Worm (Caenorhabditis elegans): ENCODE measurements around the gene glb-15.

The glb-15 gene

DNA sequence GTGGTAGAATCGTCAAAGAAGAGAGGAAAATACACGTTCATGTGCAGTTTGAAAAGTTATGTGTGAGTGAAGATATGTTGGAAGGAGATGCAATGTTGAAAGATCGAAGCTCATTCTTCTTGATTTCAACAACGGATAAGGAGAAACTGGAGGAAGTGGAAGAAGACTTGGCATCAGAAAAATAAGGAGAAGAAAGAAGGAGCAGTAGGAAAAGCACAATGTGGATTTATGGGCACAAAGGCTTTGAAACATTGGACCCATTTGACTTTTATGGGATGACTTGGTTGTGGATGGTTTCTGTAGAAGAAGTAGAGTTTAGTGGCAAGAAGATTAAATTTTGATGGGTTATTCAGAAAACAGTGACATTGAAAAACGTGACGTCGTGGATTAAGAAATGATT lies 2.0 kb upstream of the glb-15 start:
- TF ChIP-seq mbf-1 (tag; optimal IDR thresholded peaks at IDR 0.05), result no peak
- peak; percentile 58 for TF ChIP-seq mab-5 (tag; optimal IDR thresholded peaks at IDR 0.05)

DNA sequence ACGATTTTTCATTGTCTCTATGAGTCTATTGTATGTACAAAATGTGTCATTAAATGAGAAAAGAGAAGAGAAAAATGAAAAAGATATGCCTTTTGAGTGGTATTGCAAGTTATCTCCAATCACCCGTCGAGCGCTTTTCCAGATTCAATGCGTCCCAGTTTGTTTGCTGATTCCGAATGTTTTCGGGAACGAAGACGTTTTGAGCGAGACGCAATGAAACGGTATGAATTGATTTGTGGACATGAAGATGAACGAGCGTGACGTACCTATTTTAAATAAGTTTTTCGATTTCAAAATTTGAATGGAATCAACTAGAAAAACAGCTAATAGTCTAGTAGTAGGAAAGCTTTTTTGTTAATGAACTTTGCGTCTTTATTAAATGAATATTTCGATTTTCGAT lies 1.3 kb downstream of the glb-15 start:
- TF ChIP-seq unc-39 (tag; optimal IDR thresholded peaks at IDR 0.05) (no peak), ama-1 (optimal IDR thresholded peaks at IDR 0.05) (peak; percentile 53), peb-1 (tag; optimal IDR thresholded peaks at IDR 0.05) (no peak), nhr-21 (tag; optimal IDR thresholded peaks at IDR 0.05) (peak; percentile 4), Y55F3AM.14 (GFP tag; optimal IDR thresholded peaks at IDR 0.05) (no peak), nhr-237 (tag; optimal IDR thresholded peaks at IDR 0.05) (peak; percentile 5), unc-55 (GFP tag; optimal IDR thresholded peaks at IDR 0.05) (no peak), blmp-1 (tag; optimal IDR thresholded peaks at IDR 0.05; ENCODE audit: insufficient read depth) (peak; percentile 4), ztf-4 (tag; optimal IDR thresholded peaks at IDR 0.05) (no peak), nhr-10 (tag; optimal IDR thresholded peaks at IDR 0.05) (no peak)

DNA sequence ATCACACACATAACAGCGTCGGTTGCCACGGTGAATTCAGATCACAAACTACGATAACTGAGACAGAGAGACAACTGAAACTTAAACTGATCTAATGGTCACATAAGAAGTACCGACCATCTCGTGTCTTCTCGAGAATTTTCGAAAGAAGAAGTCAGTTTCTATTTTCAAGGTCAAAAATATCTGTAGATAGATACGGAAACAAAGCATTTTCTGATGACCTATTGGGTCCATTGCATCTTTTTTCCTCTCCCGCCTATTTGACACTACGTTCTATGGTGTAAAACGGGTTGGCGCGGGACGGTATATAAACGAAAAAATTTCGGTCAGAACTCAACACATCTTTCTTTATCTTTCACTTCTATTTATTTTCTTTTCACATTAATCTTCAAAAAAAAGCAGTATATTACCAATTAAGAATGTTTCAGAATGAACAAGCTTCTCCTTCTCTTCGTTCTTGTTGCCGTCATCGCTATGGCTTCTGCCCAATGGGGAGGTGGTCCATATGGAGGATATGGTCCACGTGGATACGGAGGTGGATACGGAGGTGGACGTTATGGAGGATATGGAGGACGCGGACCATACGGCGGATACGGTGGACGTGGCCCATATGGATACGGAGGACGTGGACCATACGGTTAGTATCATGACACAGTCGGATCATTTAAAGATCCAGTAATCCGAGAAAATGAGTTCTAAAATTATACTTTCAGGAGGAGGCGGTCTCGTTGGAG lies 2.0 kb downstream of the glb-15 start, which contains the start of gene nlp-24:
nlp-24 (plus strand) TSS at position 429 of the 734 bp plus-strand sequence.
- peak; percentile 19 for TF ChIP-seq crh-2 (tag; optimal IDR thresholded peaks at IDR 0.05)
- TF ChIP-seq Y55F3AM.14 (GFP tag; optimal IDR thresholded peaks at IDR 0.05), result no peak
- peak; percentile 20 for TF ChIP-seq fos-1 (tag; optimal IDR thresholded peaks at IDR 0.05)
- TF ChIP-seq sma-9 (GFP tag; optimal IDR thresholded peaks at IDR 0.05), result peak; percentile 72
- TF ChIP-seq sma-9 (tag; optimal IDR thresholded peaks at IDR 0.05), result no peak
- no peak for TF ChIP-seq lin-13 (GFP tag; optimal IDR thresholded peaks at IDR 0.05)
- TF ChIP-seq lsy-2 (tag; optimal IDR thresholded peaks at IDR 0.05), result peak in 1 of 2 experiments; percentile 46
- peak; percentile 2 for TF ChIP-seq elt-1 (tag; optimal IDR thresholded peaks at IDR 0.05)
- no peak for TF ChIP-seq mab-5 (tag; optimal IDR thresholded peaks at IDR 0.05)
- TF ChIP-seq nhr-12 (tag; optimal IDR thresholded peaks at IDR 0.05), result no peak
- no peak for TF ChIP-seq R02D3.7 (tag; optimal IDR thresholded peaks at IDR 0.05)
- peak; percentile 70 for TF ChIP-seq nhr-21 (tag; optimal IDR thresholded peaks at IDR 0.05)
- peak; percentile 24 for TF ChIP-seq nhr-129 (tag; optimal IDR thresholded peaks at IDR 0.05)
- TF ChIP-seq nhr-237 (tag; optimal IDR thresholded peaks at IDR 0.05), result no peak
- TF ChIP-seq nhr-6 (tag; optimal IDR thresholded peaks at IDR 0.05), result peak; percentile 49
- peak; percentile 79 for TF ChIP-seq blmp-1 (tag; optimal IDR thresholded peaks at IDR 0.05; ENCODE audit: insufficient read depth)
- peak; percentile 90 for TF ChIP-seq nhr-25 (tag; optimal IDR thresholded peaks at IDR 0.05)
- TF ChIP-seq C34F6.9 (tag; optimal IDR thresholded peaks at IDR 0.05), result no peak
- TF ChIP-seq sma-3 (GFP tag; optimal IDR thresholded peaks at IDR 0.05), result peak; percentile 39
- TF ChIP-seq ceh-16 (tag; optimal IDR thresholded peaks at IDR 0.05), result peak; percentile 61
- no peak for TF ChIP-seq ztf-11 (tag; optimal IDR thresholded peaks at IDR 0.05)
- TF ChIP-seq ama-1 (optimal IDR thresholded peaks at IDR 0.05), result peak; percentile 76

DNA sequence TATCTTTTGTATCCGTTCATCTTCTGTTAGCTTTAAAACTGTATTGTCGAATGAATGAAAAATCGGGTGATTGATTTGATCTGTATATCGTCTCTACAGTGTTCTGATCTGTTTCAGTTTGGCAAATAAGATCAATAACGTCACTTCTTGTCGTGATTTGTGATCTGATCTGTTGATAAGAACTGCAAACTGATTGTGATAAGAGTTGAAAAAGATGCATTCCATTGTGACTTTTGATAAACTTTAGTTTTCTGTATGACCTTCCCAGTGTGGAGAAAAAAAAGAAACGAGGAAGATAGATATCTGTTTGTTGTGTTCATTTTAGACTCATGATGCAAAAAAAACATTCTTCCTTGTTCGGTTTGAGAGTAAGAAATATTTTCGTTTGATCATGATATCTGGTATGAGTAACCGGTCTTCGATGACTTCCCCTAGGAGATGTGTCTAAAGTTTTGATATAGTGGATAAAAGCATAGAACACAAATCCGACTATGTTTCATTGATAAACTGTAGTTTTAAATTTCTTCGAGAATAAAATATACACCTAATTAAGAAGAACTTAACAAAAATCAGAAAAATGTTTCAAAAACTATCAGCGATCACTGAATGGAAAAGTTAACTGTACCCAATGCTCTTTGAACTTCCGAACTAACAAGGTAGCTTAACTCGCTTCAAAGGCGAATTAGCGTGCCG lies 3.1 kb downstream of the glb-15 start:
- TF ChIP-seq elt-1 (tag; optimal IDR thresholded peaks at IDR 0.05), result peak; percentile 59
- peak; percentile 2 for TF ChIP-seq skn-1 (tag; optimal IDR thresholded peaks at IDR 0.05)
- TF ChIP-seq sma-3 (GFP tag; optimal IDR thresholded peaks at IDR 0.05), result peak; percentile 80
- TF ChIP-seq nhr-21 (tag; optimal IDR thresholded peaks at IDR 0.05), result peak; percentile 77
- TF ChIP-seq nhr-129 (tag; optimal IDR thresholded peaks at IDR 0.05), result peak; percentile 60
- peak; percentile 52 for TF ChIP-seq fos-1 (tag; optimal IDR thresholded peaks at IDR 0.05)
- TF ChIP-seq ceh-16 (tag; optimal IDR thresholded peaks at IDR 0.05), result no peak
- TF ChIP-seq sma-9 (GFP tag; optimal IDR thresholded peaks at IDR 0.05), result peak; percentile 88
- no peak for TF ChIP-seq sma-9 (tag; optimal IDR thresholded peaks at IDR 0.05)
- TF ChIP-seq nhr-6 (tag; optimal IDR thresholded peaks at IDR 0.05), result no peak
- TF ChIP-seq nhr-23 (tag; optimal IDR thresholded peaks at IDR 0.05), result peak; percentile 14
- peak; percentile 51 for TF ChIP-seq crh-2 (tag; optimal IDR thresholded peaks at IDR 0.05)
- peak; percentile 82 for TF ChIP-seq nhr-25 (tag; optimal IDR thresholded peaks at IDR 0.05)
- TF ChIP-seq gmeb-1 (tag; optimal IDR thresholded peaks at IDR 0.05), result peak; percentile 21
- TF ChIP-seq lsy-2 (tag; optimal IDR thresholded peaks at IDR 0.05), result peak in 1 of 2 experiments; percentile 28
- peak; percentile 42 for TF ChIP-seq lin-13 (GFP tag; optimal IDR thresholded peaks at IDR 0.05)
- TF ChIP-seq blmp-1 (tag; optimal IDR thresholded peaks at IDR 0.05; ENCODE audit: insufficient read depth), result peak; percentile 59
- no peak for TF ChIP-seq zag-1 (tag; optimal IDR thresholded peaks at IDR 0.05)
- TF ChIP-seq nhr-11 (tag; optimal IDR thresholded peaks at IDR 0.05), result no peak
